Fruit fly (Drosophila melanogaster) whole organism, embryonic: ENCODE results near the gene CG12880.

Experiments used
- Bteb2 ChIP-seq: fragments of 200-800 bp; sonication (Bioruptor generic); optimal IDR thresholded peaks from 2 replicates; lab custom pipeline; 2016; ENCODE audit warnings: missing biosample characterization, missing genetic modification characterization
- CG1024 ChIP-seq: fragments of 200-800 bp; sonication (Bioruptor generic); IDR thresholded peaks from 2 replicates; pipeline ENCODE4 v1.3.6; 2022; ENCODE audit warnings: missing biosample characterization, missing genetic modification characterization
- CG11085 ChIP-seq: fragments of 200-800 bp; sonication (Bioruptor generic); IDR thresholded peaks from 2 replicates; pipeline ENCODE4 v1.3.6; 2022; ENCODE audit warnings: missing biosample characterization, missing genetic modification characterization
- CG12104 ChIP-seq: fragments of 200-800 bp; sonication (Bioruptor generic); optimal IDR thresholded peaks from 3 replicates; lab custom pipeline; 2016; ENCODE audit warnings: missing biosample characterization, missing genetic modification characterization
- CG14014 ChIP-seq: fragments of 200-800 bp; sonication (Bioruptor generic); IDR thresholded peaks from 2 replicates; pipeline ENCODE4 v1.3.6; 2022; ENCODE audit warnings: missing biosample characterization, missing genetic modification characterization
- CG14667 ChIP-seq: fragments of 200-800 bp; sonication (Bioruptor generic); IDR thresholded peaks from 2 replicates; pipeline ENCODE4 v1.3.6; 2022; ENCODE audit warnings: missing biosample characterization, missing genetic modification characterization
- CG15514 ChIP-seq: fragments of 200-800 bp; sonication (Bioruptor generic); optimal IDR thresholded peaks from 3 replicates; lab custom pipeline; 2017; ENCODE audit warnings: missing biosample characterization, missing genetic modification characterization, mild to moderate bottlenecking, moderate library complexity, missing genetic modification reagents
- CG15696 ChIP-seq: fragments of 200-800 bp; sonication (Bioruptor generic); optimal IDR thresholded peaks from 2 replicates; lab custom pipeline; 2019; ENCODE audit warnings: missing biosample characterization, mild to moderate bottlenecking, missing genetic modification characterization, moderate library complexity
- CG17359 ChIP-seq: fragments of 200-800 bp; sonication (Bioruptor generic); optimal IDR thresholded peaks from 3 replicates; lab custom pipeline; 2018; ENCODE audit warnings: missing biosample characterization, mild to moderate bottlenecking, missing genetic modification characterization, moderate library complexity
- CG30020 ChIP-seq: fragments of 200-800 bp; optimal IDR thresholded peaks from 2 replicates; lab custom pipeline; 2019; ENCODE audit warnings: missing biosample characterization, mild to moderate bottlenecking, missing genetic modification characterization, moderate library complexity
- CG32772 ChIP-seq: fragments of 200-800 bp; sonication (Bioruptor generic); IDR thresholded peaks from 2 replicates; pipeline ENCODE4 v1.3.6; 2022; ENCODE audit warnings: missing biosample characterization, missing genetic modification characterization
- CG33557 ChIP-seq: fragments of 200-800 bp; sonication (Bioruptor generic); optimal IDR thresholded peaks from 2 replicates; lab custom pipeline; 2019; ENCODE audit warnings: missing biosample characterization, mild to moderate bottlenecking, missing genetic modification characterization, moderate library complexity
- CG3726 ChIP-seq: fragments of 200-800 bp; sonication (Bioruptor generic); IDR thresholded peaks from 3 replicates; pipeline ENCODE4, ENCODE4 v1.3.6; 2022; ENCODE audit warnings: missing biosample characterization, missing genetic modification characterization
- CG3995 ChIP-seq: fragments of 200-800 bp; sonication (Bioruptor generic); optimal IDR thresholded peaks from 3 replicates; lab custom pipeline; 2016; ENCODE audit warnings: missing biosample characterization, missing genetic modification characterization
- CG4730 ChIP-seq: fragments of 200-800 bp; sonication (Bioruptor generic); IDR thresholded peaks from 2 replicates; pipeline ENCODE4 v1.3.6; 2022; ENCODE audit warnings: missing biosample characterization, missing genetic modification characterization
- CG6175 ChIP-seq: fragments of 200-800 bp; sonication (Bioruptor generic); IDR thresholded peaks from 3 replicates; pipeline ENCODE4 v1.3.6; 2022; ENCODE audit warnings: missing biosample characterization, missing genetic modification characterization
- CG6272 ChIP-seq: fragments of 200-800 bp; sonication (Bioruptor generic); IDR thresholded peaks from 2 replicates; pipeline ENCODE4 v1.3.6; 2022; ENCODE audit warnings: missing biosample characterization, missing genetic modification characterization
- Camta ChIP-seq: fragments of 200-800 bp; sonication (Bioruptor generic); optimal IDR thresholded peaks from 2 replicates; lab custom pipeline; 2016; ENCODE audit warnings: missing biosample characterization, missing genetic modification characterization
- Dll ChIP-seq: fragments of 200-800 bp; sonication (Bioruptor generic); IDR thresholded peaks from 4 replicates; pipeline ENCODE4 v1.3.6; 2022; ENCODE audit warnings: missing biosample characterization, missing genetic modification characterization; ENCODE audit not compliant: partially characterized antibody
- Dp ChIP-seq: fragments of 200-800 bp; sonication (Bioruptor generic); optimal IDR thresholded peaks from 2 replicates; lab custom pipeline; 2018; ENCODE audit warnings: missing biosample characterization, mild to moderate bottlenecking, missing genetic modification characterization, moderate library complexity
- Drgx ChIP-seq: fragments of 200-800 bp; sonication (Bioruptor generic); IDR thresholded peaks from 2 replicates; pipeline ENCODE4 v1.3.6; 2022; ENCODE audit warnings: missing biosample characterization, missing genetic modification characterization
- HLH4C ChIP-seq: fragments of 200-800 bp; sonication (Bioruptor generic); IDR thresholded peaks from 3 replicates; pipeline ENCODE4 v1.3.6; 2022; ENCODE audit warnings: missing biosample characterization, missing genetic modification characterization; ENCODE audit not compliant: partially characterized antibody
- Hr39 ChIP-seq: fragments of >200 bp; optimal IDR thresholded peaks from 2 replicates; lab custom pipeline; 2017
- Hr51 ChIP-seq, 2 experiments: fragments of 200-800 bp; sonication (Bioruptor generic); optimal IDR thresholded peaks; 2 replicates in 1 of 2; 3 replicates in 1 of 2; lab custom pipeline; 2016 to 2018; ENCODE audit warnings: missing biosample characterization in 2 of 2, missing genetic modification characterization in 2 of 2, mild to moderate bottlenecking in 1 of 2, moderate library complexity in 1 of 2
- Kr ChIP-seq: fragments of 200-800 bp; sonication (Bioruptor generic); optimal IDR thresholded peaks from 2 replicates; lab custom pipeline; 2017; ENCODE audit warnings: missing biosample characterization, mild to moderate bottlenecking, missing genetic modification characterization
- Lim3 ChIP-seq: fragments of 200-800 bp; sonication (Bioruptor generic); IDR thresholded peaks from 2 replicates; pipeline ENCODE4 v1.3.6; 2022; ENCODE audit warnings: missing biosample characterization, missing genetic modification characterization
- Oaz ChIP-seq: fragments of 200-800 bp; sonication (Bioruptor generic); IDR thresholded peaks from 2 replicates; pipeline ENCODE4 v1.3.6; 2022; ENCODE audit warnings: missing biosample characterization, missing genetic modification characterization
- Rx ChIP-seq: fragments of 200-800 bp; sonication (Bioruptor generic); IDR thresholded peaks from 2 replicates; pipeline ENCODE4 v1.3.6; 2022; ENCODE audit warnings: missing biosample characterization, missing genetic modification characterization
- Scr ChIP-seq: fragments of 200-800 bp; sonication (Bioruptor generic); IDR thresholded peaks from 2 replicates; pipeline ENCODE4 v1.3.6; 2022; ENCODE audit warnings: missing biosample characterization, missing genetic modification characterization; ENCODE audit not compliant: partially characterized antibody
- Side ChIP-seq: fragments of 200-800 bp; sonication (Bioruptor generic); optimal IDR thresholded peaks from 2 replicates; lab custom pipeline; 2016; ENCODE audit warnings: missing biosample characterization, missing genetic modification characterization
- Sin3A ChIP-seq: fragments of >200 bp; optimal IDR thresholded peaks from 2 replicates; lab custom pipeline; 2018
- Sry-δ ChIP-seq: fragments of 200-800 bp; sonication (Bioruptor generic); optimal IDR thresholded peaks from 2 replicates; lab custom pipeline; 2016; ENCODE audit warnings: missing biosample characterization, missing genetic modification characterization
- ab ChIP-seq: fragments of 200-800 bp; sonication (Bioruptor generic); optimal IDR thresholded peaks from 2 replicates; lab custom pipeline; 2016; ENCODE audit warnings: missing biosample characterization, missing genetic modification characterization
- ato ChIP-seq: fragments of 200-800 bp; sonication (Bioruptor generic); IDR thresholded peaks from 2 replicates; pipeline ENCODE4 v1.3.6; 2022; ENCODE audit warnings: missing biosample characterization, missing genetic modification characterization; ENCODE audit not compliant: partially characterized antibody
- cad ChIP-seq: fragments of >200 bp; optimal IDR thresholded peaks from 2 replicates; lab custom pipeline; 2017; ENCODE audit warnings: missing biosample characterization, missing genetic modification characterization
- crc ChIP-seq: fragments of 200-800 bp; sonication (Bioruptor generic); optimal IDR thresholded peaks from 2 replicates; lab custom pipeline; 2016; ENCODE audit warnings: missing biosample characterization, missing genetic modification characterization
- esg ChIP-seq: fragments of 200-800 bp; sonication (Bioruptor generic); conservative IDR thresholded peaks from 2 replicates; pipeline ENCODE4 v1.3.6; 2022; ENCODE audit warnings: missing biosample characterization, missing genetic modification characterization
- fd64A ChIP-seq: fragments of 200-800 bp; sonication (Bioruptor generic); optimal IDR thresholded peaks from 3 replicates; lab custom pipeline; 2018; ENCODE audit warnings: missing biosample characterization, mild to moderate bottlenecking, missing genetic modification characterization
- gro ChIP-seq: fragments of 200-800 bp; sonication (Bioruptor generic); optimal IDR thresholded peaks from 2 replicates; lab custom pipeline; 2016; ENCODE audit warnings: missing biosample characterization, missing genetic modification characterization
- insv ChIP-seq, 2 experiments: fragments of 200-800 bp; sonication (Bioruptor generic); optimal IDR thresholded peaks; 3 replicates each; lab custom pipeline; 2016 to 2018; ENCODE audit warnings: missing biosample characterization in 2 of 2, missing genetic modification characterization in 2 of 2
- lola ChIP-seq, 3 experiments: fragments of >200 bp in 2 of 3; fragments of 200-800 bp in 1 of 3; sonication (Bioruptor generic) in 1 of 3; optimal IDR thresholded peaks; 2 replicates each; lab custom pipeline; 2017 to 2019; ENCODE audit warnings: missing biosample characterization in 3 of 3, missing genetic modification characterization in 3 of 3, mild to moderate bottlenecking in 1 of 3, moderate library complexity in 1 of 3
- peb ChIP-seq: fragments of 200-800 bp; sonication (Bioruptor generic); IDR thresholded peaks from 2 replicates; pipeline ENCODE4 v1.3.6; 2022; ENCODE audit warnings: missing biosample characterization, missing genetic modification characterization
- pita ChIP-seq: fragments of 200-800 bp; sonication (Bioruptor generic); optimal IDR thresholded peaks from 2 replicates; lab custom pipeline; 2017; ENCODE audit warnings: missing biosample characterization, mild to moderate bottlenecking, missing genetic modification characterization
- pzg ChIP-seq: fragments of 200-800 bp; sonication (Bioruptor generic); optimal IDR thresholded peaks from 3 replicates; lab custom pipeline; 2018; ENCODE audit warnings: missing biosample characterization, mild to moderate bottlenecking, missing genetic modification characterization, moderate library complexity
- schlank ChIP-seq: fragments of 200-800 bp; sonication (Bioruptor generic); optimal IDR thresholded peaks from 2 replicates; lab custom pipeline; 2018; ENCODE audit warnings: missing biosample characterization, mild to moderate bottlenecking, missing genetic modification characterization
- sd ChIP-seq: fragments of 200-800 bp; sonication (Bioruptor generic); optimal IDR thresholded peaks from 3 replicates; lab custom pipeline; 2018; ENCODE audit warnings: missing biosample characterization, mild to moderate bottlenecking, missing genetic modification characterization, moderate library complexity
- seq ChIP-seq: fragments of 200-800 bp; sonication (Bioruptor generic); IDR thresholded peaks from 2 replicates; pipeline ENCODE4 v1.3.6; 2022; ENCODE audit warnings: missing biosample characterization, missing genetic modification characterization
- slou ChIP-seq: fragments of 200-800 bp; sonication (Bioruptor generic); optimal IDR thresholded peaks from 3 replicates; lab custom pipeline; 2016; ENCODE audit warnings: missing biosample characterization, missing genetic modification characterization
- ssp ChIP-seq: fragments of 200-800 bp; sonication (Bioruptor generic); IDR thresholded peaks from 2 replicates; pipeline ENCODE4 v1.3.6; 2022; ENCODE audit warnings: missing biosample characterization, missing genetic modification characterization
- trem ChIP-seq: fragments of 200-800 bp; optimal IDR thresholded peaks from 3 replicates; lab custom pipeline; 2019; ENCODE audit warnings: missing biosample characterization, mild to moderate bottlenecking, missing genetic modification characterization, moderate library complexity
- zf30C ChIP-seq: fragments of 200-800 bp; sonication (Bioruptor generic); optimal IDR thresholded peaks from 3 replicates; lab custom pipeline; 2018; ENCODE audit warnings: missing biosample characterization, mild to moderate bottlenecking, missing genetic modification characterization

CG12880 gene

dm6 chr3R:27677174-27677726 is 8.5 kb upstream of the CG12880 start, which contains the start of gene Hsdl2 (continued):
- TF ChIP-seq CG6175 (GFP tag; lab: Robert Waterston, UW) (no peak), zf30C (no peak), CG12104 (GFP tag; lab: Kevin White, UChicago) (peak; percentile 37), CG30020 (no peak), Hr39 (lab: Kevin White, UChicago) (no peak), Dp (peak; percentile 92), Kr (GFP tag; lab: Kevin White, UChicago) (no peak), CG3726 (GFP tag; lab: Robert Waterston, UW) (no peak), CG33557 (GFP tag; lab: Kevin White, UChicago) (no peak), CG32772 (GFP tag; lab: Robert Waterston, UW) (0 out of 2 replicates have a peak, but pooled peaks have one; percentile 29), Drgx (GFP tag; lab: Robert Waterston, UW) (peak; percentile 61), Oaz (GFP tag; lab: Robert Waterston, UW) (no peak), trem (tag; lab: Kevin White, UChicago) (peak; percentile 57), CG11085 (GFP tag; lab: Robert Waterston, UW) (0 out of 2 replicates have a peak, but pooled peaks have one; percentile 60), fd64A (no peak), esg (GFP tag; lab: Robert Waterston, UW) (no peak), Rx (peak; percentile 41; the same call in 1 of the 2 replicates), cad (no peak), lola (GFP tag; optimal IDR thresholded peaks at IDR 0.05; lab: Kevin White, UChicago) (no peak), gro (no peak), HLH4C (GFP tag; lab: Robert Waterston, UW) (peak; percentile 85), ato (peak; percentile 75), Dll (GFP tag; lab: Robert Waterston, UW) (peak; percentile 69), pita (GFP tag; lab: Kevin White, UChicago) (peak; percentile 53), CG15514 (peak; percentile 74), CG15696 (tag; lab: Kevin White, UChicago) (no peak), pzg (GFP tag; lab: Kevin White, UChicago) (peak; percentile 71), CG1024 (no peak), CG14014 (GFP tag; lab: Robert Waterston, UW) (no peak), Hr51 (GFP tag; optimal IDR thresholded peaks at IDR 0.05; lab: Kevin White, UChicago) (no peak), Side (GFP tag; lab: Kevin White, UChicago) (no peak), CG14667 (peak; percentile 21; the same call in 1 of the 2 replicates), seq (no peak), Sry-δ (GFP tag; lab: Kevin White, UChicago) (peak; percentile 86), CG3995 (GFP tag; lab: Kevin White, UChicago) (peak; percentile 67), CG6272 (GFP tag; lab: Robert Waterston, UW) (peak; percentile 39; the same call in 1 of the 2 replicates), Lim3 (GFP tag; lab: Robert Waterston, UW) (no peak), schlank (tag; lab: Kevin White, UChicago) (no peak), peb (GFP tag; lab: Robert Waterston, UW) (peak; percentile 23; the same call in 1 of the 2 replicates), Sin3A (peak; percentile 89), ssp (peak; percentile 40; the same call in 1 of the 2 replicates), sd (tag; lab: Kevin White, UChicago) (no peak), Camta (GFP tag; lab: Kevin White, UChicago) (no peak), CG17359 (no peak), crc (no peak), Scr (GFP tag; lab: Robert Waterston, UW) (peak; percentile 72), insv (GFP tag; optimal IDR thresholded peaks at IDR 0.05; lab: Kevin White, UChicago) (no peak), ab (GFP tag; lab: Kevin White, UChicago) (peak; percentile 5), slou (no peak), CG4730 (GFP tag; lab: Robert Waterston, UW) (0 out of 2 replicates have a peak, but pooled peaks have one; percentile 22), Bteb2 (GFP tag; lab: Kevin White, UChicago) (peak; percentile 44)
